Worm (Caenorhabditis elegans) whole organism, young adult: Measurements from ENCODE around the gene R11D1.4.

Source experiments
- C06A6.2 ChIP-seq: fragments of 200-800 bp; sonication (Bioruptor generic); conservative IDR thresholded peaks from 2 replicates; pipeline ENCODE4 v1.3.6; 2022; ENCODE audit warnings: missing genetic modification characterization, missing compliant biosample characterization
- D2030.7 ChIP-seq: fragments of 200-800 bp; sonication (Bioruptor generic); IDR thresholded peaks from 2 replicates; pipeline ENCODE4 v1.3.6; 2022; ENCODE audit warnings: missing genetic modification reagents, missing genetic modification characterization, missing compliant biosample characterization
- F23B12.7 ChIP-seq: sonication (generic microtip); optimal IDR thresholded peaks from 2 replicates; lab custom pipeline; 2017; ENCODE audit warnings: missing genetic modification characterization, mild to moderate bottlenecking, missing compliant biosample characterization, antibody characterized with exemption, moderate library complexity; ENCODE audit not compliant: insufficient read depth
- F33H1.4 ChIP-seq: fragments of 200-800 bp; sonication (Bioruptor generic); IDR thresholded peaks from 2 replicates; pipeline ENCODE4 v1.3.6; 2022; ENCODE audit warnings: missing genetic modification reagents, missing genetic modification characterization, missing compliant biosample characterization
- F39B2.1 ChIP-seq: fragments of 200-800 bp; sonication (Bioruptor generic); IDR thresholded peaks from 2 replicates; pipeline ENCODE4 v1.3.6; 2022; ENCODE audit warnings: missing genetic modification reagents, missing genetic modification characterization, missing compliant biosample characterization
- T26A5.8 ChIP-seq: sonication (generic microtip); optimal IDR thresholded peaks from 2 replicates; lab custom pipeline; 2016; ENCODE audit warnings: missing genetic modification characterization, missing compliant biosample characterization
- Y53G8AR.9 ChIP-seq: fragments of 200-800 bp; sonication (Bioruptor generic); conservative IDR thresholded peaks from 2 replicates; pipeline ENCODE4 v1.3.6; 2022; ENCODE audit warnings: missing genetic modification reagents, missing genetic modification characterization, missing compliant biosample characterization
- Y79H2A.3 ChIP-seq: fragments of 200-800 bp; sonication (Bioruptor generic); conservative IDR thresholded peaks from 2 replicates; pipeline ENCODE4 v1.3.6; 2022; ENCODE audit warnings: missing genetic modification reagents, missing genetic modification characterization, missing compliant biosample characterization
- ZK185.1 ChIP-seq: sonication (generic microtip); optimal IDR thresholded peaks from 2 replicates; lab custom pipeline; 2016; ENCODE audit warnings: mild to moderate bottlenecking, missing genetic modification characterization, missing compliant biosample characterization; ENCODE audit not compliant: poor library complexity, severe bottlenecking
- attf-3 ChIP-seq: fragments of 200-800 bp; sonication (Bioruptor generic); conservative IDR thresholded peaks from 2 replicates; pipeline ENCODE4 v1.3.6; 2022; ENCODE audit warnings: missing genetic modification reagents, missing genetic modification characterization, missing compliant biosample characterization
- ccch-3 ChIP-seq: fragments of 200-800 bp; sonication (Bioruptor generic); optimal IDR thresholded peaks from 2 replicates; lab custom pipeline; 2018; ENCODE audit warnings: mild to moderate bottlenecking, missing genetic modification characterization, missing compliant biosample characterization
- cebp-1 ChIP-seq, 2 experiments: fragments of 200-800 bp in 1 of 2; sonication (Bioruptor generic) in 1 of 2; sonication (generic microtip) in 1 of 2; IDR thresholded peaks in 1 of 2; optimal IDR thresholded peaks in 1 of 2; 2 replicates each; pipeline versions ENCODE4 v1.3.6 to Lab custom; 2017 to 2022; ENCODE audit warnings: missing compliant biosample characterization in 2 of 2, missing genetic modification characterization in 2 of 2, mild to moderate bottlenecking in 1 of 2, missing genetic modification reagents in 1 of 2, moderate library complexity in 1 of 2
- ceh-100 ChIP-seq: fragments of 200-800 bp; sonication (Bioruptor generic); IDR thresholded peaks from 2 replicates; pipeline ENCODE4 v1.3.6; 2022; ENCODE audit warnings: missing genetic modification reagents, missing genetic modification characterization, missing compliant biosample characterization
- ceh-91 ChIP-seq: fragments of 200-800 bp; sonication (Bioruptor generic); IDR thresholded peaks from 2 replicates; pipeline ENCODE4 v1.3.6; 2022; ENCODE audit warnings: missing genetic modification reagents, missing genetic modification characterization, missing compliant biosample characterization
- die-1 ChIP-seq: sonication (generic microtip); optimal IDR thresholded peaks from 2 replicates; lab custom pipeline; 2016; ENCODE audit warnings: missing genotype, mild to moderate bottlenecking, missing genetic modification characterization, missing compliant biosample characterization
- dox-1 ChIP-seq: fragments of 200-800 bp; sonication (Bioruptor generic); IDR thresholded peaks from 2 replicates; pipeline ENCODE4 v1.3.6; 2022; ENCODE audit warnings: missing genetic modification reagents, missing genetic modification characterization, missing compliant biosample characterization
- dpff-1 ChIP-seq: sonication (generic microtip); optimal IDR thresholded peaks from 2 replicates; lab custom pipeline; 2017; ENCODE audit warnings: mild to moderate bottlenecking, missing genetic modification characterization, missing compliant biosample characterization
- dpl-1 ChIP-seq: fragments of 150-350 bp; optimal IDR thresholded peaks from 2 replicates; lab custom pipeline; 2014; ENCODE audit warnings: missing biosample characterization, missing genetic modification reagents, missing genetic modification characterization
- efl-1 ChIP-seq: fragments of 150-350 bp; optimal IDR thresholded peaks from 2 replicates; lab custom pipeline; 2014; ENCODE audit warnings: missing biosample characterization, missing genetic modification reagents, missing genetic modification characterization
- ets-4 ChIP-seq: fragments of 200-800 bp; sonication (Bioruptor generic); optimal IDR thresholded peaks from 2 replicates; lab custom pipeline; 2018; ENCODE audit warnings: mild to moderate bottlenecking, missing genetic modification characterization, missing compliant biosample characterization
- him-1 ChIP-seq: sonication (generic microtip); optimal IDR thresholded peaks from 2 replicates; lab custom pipeline; 2016; ENCODE audit warnings: missing genotype, missing genetic modification reagents, missing genetic modification characterization, missing compliant biosample characterization
- lin-26 ChIP-seq: fragments of 200-800 bp; sonication (Bioruptor generic); IDR thresholded peaks from 2 replicates; pipeline ENCODE4 v1.3.6; 2022; ENCODE audit warnings: missing genetic modification reagents, missing genetic modification characterization, missing compliant biosample characterization
- lin-40 ChIP-seq: sonication (generic microtip); optimal IDR thresholded peaks from 2 replicates; lab custom pipeline; 2016; ENCODE audit warnings: missing genetic modification characterization, mild to moderate bottlenecking, missing compliant biosample characterization, missing genotype, missing genetic modification reagents
- lin-54 ChIP-seq: fragments of 200-800 bp; sonication (Bioruptor generic); optimal IDR thresholded peaks from 2 replicates; lab custom pipeline; 2018; ENCODE audit warnings: mild to moderate bottlenecking, missing genetic modification characterization, missing compliant biosample characterization
- lir-1 ChIP-seq: fragments of 200-800 bp; sonication (Bioruptor generic); conservative IDR thresholded peaks from 2 replicates; pipeline ENCODE4 v1.3.6; 2022; ENCODE audit warnings: missing genetic modification reagents, missing genetic modification characterization, missing compliant biosample characterization
- lsl-1 ChIP-seq: fragments of 200-800 bp; sonication (Bioruptor generic); optimal IDR thresholded peaks from 2 replicates; lab custom pipeline; 2018; ENCODE audit warnings: mild to moderate bottlenecking, missing genetic modification characterization, moderate library complexity, missing compliant biosample characterization
- madf-6 ChIP-seq: fragments of 200-800 bp; sonication (Bioruptor generic); IDR thresholded peaks from 2 replicates; pipeline ENCODE4 v1.3.6; 2022; ENCODE audit warnings: missing genetic modification reagents, missing genetic modification characterization, missing compliant biosample characterization
- madf-8 ChIP-seq: fragments of 200-800 bp; sonication (Bioruptor generic); conservative IDR thresholded peaks from 2 replicates; pipeline ENCODE4 v1.3.6; 2022; ENCODE audit warnings: missing genetic modification reagents, missing genetic modification characterization, missing compliant biosample characterization
- nfyb-1 ChIP-seq: fragments of 200-800 bp; sonication (Bioruptor generic); IDR thresholded peaks from 2 replicates; pipeline ENCODE4 v1.3.6; 2022; ENCODE audit warnings: missing genetic modification reagents, missing genetic modification characterization, missing compliant biosample characterization
- snpc-1.1 ChIP-seq: sonication (generic microtip); optimal IDR thresholded peaks from 2 replicates; lab custom pipeline; 2017; ENCODE audit warnings: missing genetic modification characterization, mild to moderate bottlenecking, missing compliant biosample characterization, antibody characterized with exemption, moderate library complexity, missing genotype, missing genetic modification reagents; ENCODE audit not compliant: insufficient read depth
- snpc-1.3 ChIP-seq: sonication (generic microtip); optimal IDR thresholded peaks from 2 replicates; lab custom pipeline; 2017; ENCODE audit warnings: missing genetic modification characterization, mild to moderate bottlenecking, missing compliant biosample characterization, antibody characterized with exemption, moderate library complexity, missing genotype, missing genetic modification reagents; ENCODE audit not compliant: insufficient read depth
- snpc-3.4 ChIP-seq: sonication (generic microtip); optimal IDR thresholded peaks from 2 replicates; lab custom pipeline; 2017; ENCODE audit warnings: missing genetic modification characterization, mild to moderate bottlenecking, missing compliant biosample characterization, antibody characterized with exemption, moderate library complexity, missing genotype, missing genetic modification reagents
- snpc-4 ChIP-seq, 5 experiments: fragments of 150-350 bp in 1 of 5; sonication (generic microtip) in 4 of 5; optimal IDR thresholded peaks; 2 replicates each; lab custom pipeline; 2014 to 2018; ENCODE audit warnings: missing genetic modification characterization in 5 of 5, missing biosample characterization in 3 of 5, antibody characterized with exemption in 2 of 5, mild to moderate bottlenecking in 2 of 5, missing compliant biosample characterization in 2 of 5, missing genotype in 2 of 5, moderate library complexity in 2 of 5, missing genetic modification reagents in 1 of 5
- sptf-2 ChIP-seq: fragments of 200-800 bp; sonication (Bioruptor generic); optimal IDR thresholded peaks from 2 replicates; lab custom pipeline; 2018; ENCODE audit warnings: mild to moderate bottlenecking, missing genetic modification characterization, missing compliant biosample characterization
- tbp1 ChIP-seq: fragments of 200-800 bp; sonication (Bioruptor generic); optimal IDR thresholded peaks from 2 replicates; lab custom pipeline; 2018; ENCODE audit warnings: mild to moderate bottlenecking, missing genetic modification characterization, missing compliant biosample characterization
- tlf-1 ChIP-seq: fragments of 200-800 bp; sonication (Bioruptor generic); optimal IDR thresholded peaks from 2 replicates; lab custom pipeline; 2018; ENCODE audit warnings: mild to moderate bottlenecking, missing genetic modification characterization, missing compliant biosample characterization
- xnd-1 ChIP-seq: sonication (generic microtip); optimal IDR thresholded peaks from 2 replicates; lab custom pipeline; 2016; ENCODE audit warnings: missing genotype, missing genetic modification reagents, missing genetic modification characterization, missing compliant biosample characterization
- ztf-3 ChIP-seq: fragments of 200-800 bp; sonication (Bioruptor generic); optimal IDR thresholded peaks from 2 replicates; lab custom pipeline; 2018; ENCODE audit warnings: mild to moderate bottlenecking, missing genetic modification characterization, missing compliant biosample characterization

R11D1.4 gene

DNA sequence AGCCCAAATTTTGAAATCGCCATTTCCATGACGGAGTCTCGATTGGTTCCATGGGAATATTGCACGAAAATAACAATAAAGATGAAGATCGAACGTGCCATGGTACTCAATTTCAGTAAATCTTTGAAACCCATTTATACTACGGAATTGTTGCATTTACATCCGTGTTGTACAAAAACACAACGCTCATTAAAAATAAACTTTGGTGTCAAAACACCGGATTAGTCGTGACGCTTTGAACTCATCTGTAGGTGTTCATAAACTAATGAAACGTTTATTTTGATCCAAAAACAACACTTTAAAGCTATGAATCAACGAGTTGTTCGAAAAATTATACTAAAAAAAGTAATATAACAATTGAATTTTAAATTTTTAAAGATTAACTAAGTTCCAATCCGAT is at the start of gene R11D1.4:
Gene R11D1.4 (minus strand): TSS at position 101 of the 400 bp plus-strand sequence.
- TF ChIP-seq lir-1 (GFP tag; lab: Robert Waterston, UW): no peak
- TF ChIP-seq him-1 (tag; lab: Kevin White, UChicago): no peak
- no peak for TF ChIP-seq lsl-1 (GFP tag; lab: Kevin White, UChicago)
- TF ChIP-seq Y53G8AR.9 (GFP tag; lab: Robert Waterston, UW): no peak
- no peak for TF ChIP-seq die-1 (tag; lab: Kevin White, UChicago)
- TF ChIP-seq snpc-1.1: no peak
- no peak for TF ChIP-seq ccch-3
- no peak for TF ChIP-seq ceh-100 (GFP tag; lab: Robert Waterston, UW)
- TF ChIP-seq C06A6.2 (GFP tag; lab: Robert Waterston, UW): no peak
- no peak for TF ChIP-seq dpff-1 (tag; lab: Kevin White, UChicago)
- TF ChIP-seq lin-40 (tag; lab: Kevin White, UChicago): no peak
- TF ChIP-seq sptf-2 (GFP tag; lab: Kevin White, UChicago): no peak
- TF ChIP-seq ZK185.1: no peak

DNA sequence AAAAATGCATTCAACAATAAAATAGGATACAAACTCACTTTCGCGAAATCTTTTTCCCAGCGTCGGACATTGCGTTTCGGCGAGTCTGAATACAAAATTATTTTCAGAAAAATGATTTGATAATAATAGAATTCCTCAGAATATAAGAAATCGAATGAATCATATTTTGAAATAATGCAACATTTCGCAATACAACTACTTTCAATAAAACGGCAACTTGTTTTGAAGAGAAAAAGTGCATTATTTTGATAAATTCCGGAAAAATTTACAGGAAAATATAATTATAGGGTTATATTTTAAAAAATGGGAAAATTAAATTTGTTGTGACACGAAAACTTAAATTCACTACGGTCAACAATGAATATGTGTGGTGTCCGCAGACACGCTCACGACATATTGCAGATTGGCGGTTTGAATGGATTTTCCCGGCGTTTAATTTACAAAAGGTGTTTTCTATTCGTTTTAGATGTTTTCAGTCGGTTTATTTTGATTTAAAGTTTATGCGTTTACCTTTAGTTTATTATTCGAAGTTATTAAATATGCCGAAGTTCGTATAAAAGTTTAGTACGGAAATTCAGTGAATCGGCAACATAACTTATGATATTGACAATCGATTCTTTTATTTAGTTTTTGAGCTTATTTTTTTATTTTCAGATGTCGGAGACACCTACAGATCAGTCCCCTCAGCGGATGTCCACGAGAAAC is 49.4 kb upstream of the R11D1.4 start, which contains the start of the genes abcf-1 and scc-3:
Gene abcf-1 (minus strand): TSS at position 85 of the 705 bp plus-strand sequence.
Gene scc-3 (plus strand): TSS at position 655 of the 705 bp plus-strand sequence.
- TF ChIP-seq attf-3 (GFP tag; lab: Robert Waterston, UW) (peak; percentile 64), Y79H2A.3 (GFP tag; lab: Robert Waterston, UW) (no peak), madf-6 (GFP tag; lab: Robert Waterston, UW) (peak; percentile 81; the same call in 1 of the 2 replicates), dox-1 (GFP tag; lab: Robert Waterston, UW) (0 out of 2 replicates have a peak, but pooled peaks have one; percentile 14), snpc-3.4 (tag; lab: Kevin White, UChicago) (peak; percentile 42), Y53G8AR.9 (GFP tag; lab: Robert Waterston, UW) (no peak), ets-4 (no peak), ztf-3 (GFP tag; lab: Kevin White, UChicago) (no peak), snpc-1.1 (peak; percentile 39), snpc-4 (GFP tag; optimal IDR thresholded peaks at IDR 0.05; lab: Kevin White, UChicago) (no peak), snpc-4 (tag; optimal IDR thresholded peaks at IDR 0.05; lab: Kevin White, UChicago) (peak in 1 of 4 experiments; percentile 43), madf-8 (GFP tag; lab: Robert Waterston, UW) (peak; percentile 60), D2030.7 (GFP tag; lab: Robert Waterston, UW) (0 out of 2 replicates have a peak, but pooled peaks have one; percentile 35), dpl-1 (GFP tag; lab: Kevin White, UChicago) (peak; percentile 51), lsl-1 (GFP tag; lab: Kevin White, UChicago) (peak; percentile 77), F33H1.4 (GFP tag; lab: Robert Waterston, UW) (peak; percentile 48), xnd-1 (tag; lab: Kevin White, UChicago) (peak; percentile 10), cebp-1 (GFP tag; IDR thresholded peaks at IDR 0.05; lab: Robert Waterston, UW) (no peak), cebp-1 (tag; optimal IDR thresholded peaks at IDR 0.05; lab: Kevin White, UChicago) (peak; percentile 80), F23B12.7 (tag; lab: Kevin White, UChicago) (peak; percentile 25), lin-26 (GFP tag; lab: Robert Waterston, UW) (no peak), F39B2.1 (GFP tag; lab: Robert Waterston, UW) (no peak), ceh-91 (GFP tag; lab: Robert Waterston, UW) (peak; percentile 61), lin-54 (GFP tag; lab: Kevin White, UChicago) (peak; percentile 35), tlf-1 (GFP tag; lab: Kevin White, UChicago) (no peak), nfyb-1 (GFP tag; lab: Robert Waterston, UW) (no peak), efl-1 (GFP tag; lab: Kevin White, UChicago) (peak; percentile 91), T26A5.8 (no peak), snpc-1.3 (tag; lab: Kevin White, UChicago) (peak; percentile 71), tbp1 (GFP tag; lab: Kevin White, UChicago) (peak; percentile 15)
